Worm (Caenorhabditis elegans) whole organism, L4 larva: Measurements from ENCODE around the gene slc-25A10.

Source experiments
- F10B5.3 ChIP-seq: sonication (generic microtip); optimal IDR thresholded peaks from 2 replicates; lab custom pipeline; 2016; ENCODE audit warnings: mild to moderate bottlenecking, missing genetic modification characterization, missing compliant biosample characterization
- F26F4.8 ChIP-seq: fragments of 200-800 bp; sonication (Bioruptor generic); conservative IDR thresholded peaks from 2 replicates; pipeline ENCODE4 v1.3.6; 2022; ENCODE audit warnings: missing genetic modification characterization, missing compliant biosample characterization
- F49E8.2 ChIP-seq: sonication (generic microtip); optimal IDR thresholded peaks from 2 replicates; lab custom pipeline; 2016; ENCODE audit warnings: missing compliant biosample characterization, mild to moderate bottlenecking, missing genetic modification characterization, borderline replicate concordance
- T26A8.4 ChIP-seq: fragments of 200-800 bp; sonication (Bioruptor generic); IDR thresholded peaks from 2 replicates; pipeline ENCODE4 v1.3.6; 2022; ENCODE audit warnings: missing genetic modification characterization, missing compliant biosample characterization
- Y5F2A.4 ChIP-seq: fragments of 200-800 bp; sonication (Bioruptor generic); optimal IDR thresholded peaks from 2 replicates; lab custom pipeline; 2018; ENCODE audit warnings: mild to moderate bottlenecking, missing genetic modification characterization, missing compliant biosample characterization
- ZK337.2 ChIP-seq: fragments of 200-800 bp; sonication (Bioruptor generic); IDR thresholded peaks from 2 replicates; pipeline ENCODE4 v1.3.6; 2022; ENCODE audit warnings: missing genetic modification reagents, missing genetic modification characterization, missing compliant biosample characterization
- ZK546.5 ChIP-seq, 2 experiments: sonication (generic microtip); optimal IDR thresholded peaks; 2 replicates each; lab custom pipeline; 2017; ENCODE audit warnings: missing biosample characterization in 2 of 2, missing genetic modification characterization in 2 of 2
- aha-1 ChIP-seq: fragments of 150-350 bp; peaks from one replicate; lab custom pipeline; 2014; ENCODE audit warnings: missing biosample characterization, missing genetic modification characterization
- ceh-20 ChIP-seq: fragments of 200-800 bp; sonication (Bioruptor generic); IDR thresholded peaks from 2 replicates; pipeline ENCODE4 v1.3.6; 2022; ENCODE audit warnings: missing genetic modification reagents, missing genetic modification characterization, missing compliant biosample characterization
- ceh-28 ChIP-seq: fragments of 150-350 bp; optimal IDR thresholded peaks from 2 replicates; lab custom pipeline; 2014; ENCODE audit warnings: missing biosample characterization, missing genetic modification reagents, missing genetic modification characterization
- ceh-32 ChIP-seq: sonication (generic microtip); optimal IDR thresholded peaks from 2 replicates; lab custom pipeline; 2016; ENCODE audit warnings: mild to moderate bottlenecking, missing genetic modification characterization, missing compliant biosample characterization; ENCODE audit not compliant: poor library complexity
- ceh-44 ChIP-seq: fragments of 200-800 bp; sonication (Bioruptor generic); IDR thresholded peaks from 2 replicates; pipeline ENCODE4 v1.3.6; 2022; ENCODE audit warnings: missing genetic modification reagents, missing genetic modification characterization, missing compliant biosample characterization
- ceh-82 ChIP-seq: sonication (generic microtip); optimal IDR thresholded peaks from 2 replicates; lab custom pipeline; 2017; ENCODE audit warnings: missing biosample characterization, missing genetic modification characterization
- ces-1 ChIP-seq: fragments of 150-350 bp; sonication (generic microtip); optimal IDR thresholded peaks from 4 replicates; lab custom pipeline; 2014; ENCODE audit warnings: missing biosample characterization, missing genetic modification reagents, missing genetic modification characterization
- ctbp-1 ChIP-seq: fragments of 200-800 bp; sonication (Bioruptor generic); IDR thresholded peaks from 2 replicates; pipeline ENCODE4 v1.3.6; 2022; ENCODE audit warnings: missing genetic modification reagents, missing genetic modification characterization, missing compliant biosample characterization
- daf-12 ChIP-seq: fragments of 150-350 bp; optimal IDR thresholded peaks from 2 replicates; lab custom pipeline; 2014; ENCODE audit warnings: missing biosample characterization, missing genetic modification reagents, missing genetic modification characterization
- daf-16 ChIP-seq, 3 experiments: sonication (generic microtip); optimal IDR thresholded peaks; 2 replicates each; lab custom pipeline; 2016 to 2017; ENCODE audit warnings: missing genetic modification characterization in 3 of 3, missing genetic modification reagents in 3 of 3, mild to moderate bottlenecking in 2 of 3, missing compliant biosample characterization in 2 of 3, missing biosample characterization in 1 of 3, moderate library complexity in 1 of 3
- dmd-6 ChIP-seq: fragments of 200-800 bp; sonication (Bioruptor generic); IDR thresholded peaks from 2 replicates; pipeline ENCODE4 v1.3.6; 2022; ENCODE audit warnings: missing genetic modification reagents, missing genetic modification characterization, missing compliant biosample characterization
- dve-1 ChIP-seq: sonication (generic microtip); optimal IDR thresholded peaks from 2 replicates; lab custom pipeline; 2017; ENCODE audit warnings: antibody characterized with exemption, mild to moderate bottlenecking, missing genetic modification characterization, missing compliant biosample characterization; ENCODE audit not compliant: insufficient read depth
- hif-1 ChIP-seq, 2 experiments: sonication (generic microtip); optimal IDR thresholded peaks; 2 replicates each; lab custom pipeline; 2016 to 2017; ENCODE audit warnings: missing compliant biosample characterization in 2 of 2, missing genetic modification characterization in 2 of 2, missing genetic modification reagents in 2 of 2, missing genotype in 2 of 2, mild to moderate bottlenecking in 1 of 2
- hlh-11 ChIP-seq: fragments of 200-800 bp; sonication (Bioruptor generic); optimal IDR thresholded peaks from 2 replicates; lab custom pipeline; 2018; ENCODE audit warnings: mild to moderate bottlenecking, missing genetic modification characterization, missing compliant biosample characterization
- lim-7 ChIP-seq: fragments of 200-800 bp; sonication (Bioruptor generic); IDR thresholded peaks from 2 replicates; pipeline ENCODE4 v1.3.6; 2022; ENCODE audit warnings: missing genetic modification characterization, missing compliant biosample characterization
- lin-29 ChIP-seq: fragments of 200-800 bp; sonication (Bioruptor generic); IDR thresholded peaks from 2 replicates; pipeline ENCODE4 v1.3.6; 2022; ENCODE audit warnings: missing genetic modification reagents, missing genetic modification characterization, missing compliant biosample characterization
- lin-38 ChIP-seq: fragments of 200-800 bp; sonication (Bioruptor generic); IDR thresholded peaks from 2 replicates; pipeline ENCODE4 v1.3.6; 2022; ENCODE audit warnings: missing genetic modification reagents, missing genetic modification characterization, missing compliant biosample characterization
- lin-39 ChIP-seq: fragments of 150-350 bp; optimal IDR thresholded peaks from 2 replicates; lab custom pipeline; 2014; ENCODE audit warnings: missing biosample characterization, missing genetic modification reagents, missing genetic modification characterization
- madf-5 ChIP-seq, 2 experiments: fragments of 200-800 bp; sonication (Bioruptor generic); IDR thresholded peaks; 2 replicates each; pipeline ENCODE4 v1.3.6; 2022; ENCODE audit warnings: missing compliant biosample characterization in 2 of 2, missing genetic modification characterization in 2 of 2
- mxl-3 ChIP-seq: fragments of 200-800 bp; sonication (Bioruptor generic); optimal IDR thresholded peaks from 2 replicates; lab custom pipeline; 2018; ENCODE audit warnings: mild to moderate bottlenecking, missing genetic modification characterization, missing compliant biosample characterization
- nhr-10 ChIP-seq: fragments of 150-350 bp; optimal IDR thresholded peaks from 2 replicates; lab custom pipeline; 2014; ENCODE audit warnings: missing biosample characterization, missing genetic modification characterization
- nhr-28 ChIP-seq: fragments of 150-350 bp; optimal IDR thresholded peaks from 2 replicates; lab custom pipeline; 2014; ENCODE audit warnings: missing biosample characterization, missing genetic modification characterization
- nhr-41 ChIP-seq: fragments of 200-800 bp; sonication (Bioruptor generic); IDR thresholded peaks from 2 replicates; pipeline ENCODE4 v1.3.6; 2022; ENCODE audit warnings: missing genetic modification reagents, missing genetic modification characterization, missing compliant biosample characterization
- nhr-76 ChIP-seq: fragments of 150-350 bp; optimal IDR thresholded peaks from 2 replicates; lab custom pipeline; 2014; ENCODE audit warnings: missing biosample characterization, missing genetic modification characterization
- php-3 ChIP-seq: fragments of 200-800 bp; sonication (Bioruptor generic); IDR thresholded peaks from 2 replicates; pipeline ENCODE4 v1.3.6; 2022; ENCODE audit warnings: missing genetic modification reagents, missing genetic modification characterization, missing compliant biosample characterization
- pqm-1 ChIP-seq: sonication (generic microtip); optimal IDR thresholded peaks from 2 replicates; lab custom pipeline; 2017; ENCODE audit warnings: missing biosample characterization, missing genetic modification characterization
- snpc-1.2 ChIP-seq: fragments of 200-800 bp; sonication (Bioruptor generic); IDR thresholded peaks from 2 replicates; pipeline ENCODE4 v1.3.6; 2022; ENCODE audit warnings: missing genetic modification reagents, missing genetic modification characterization, missing compliant biosample characterization
- snpc-4 ChIP-seq: fragments of 150-350 bp; optimal IDR thresholded peaks from 2 replicates; lab custom pipeline; 2014; ENCODE audit warnings: missing biosample characterization, missing genetic modification characterization
- unc-62 ChIP-seq, 3 experiments: fragments of 150-350 bp in 1 of 3; sonication (generic microtip); optimal IDR thresholded peaks in 2 of 3; peaks in 1 of 3; 1 replicate in 1 of 3; 2 replicates in 2 of 3; lab custom pipeline; 2014 to 2017; ENCODE audit warnings: missing biosample characterization in 3 of 3, missing genetic modification characterization in 3 of 3, missing genetic modification reagents in 3 of 3, missing genotype in 1 of 3
- zfp-3 ChIP-seq: fragments of 200-800 bp; sonication (Bioruptor generic); conservative IDR thresholded peaks from 2 replicates; pipeline ENCODE4 v1.3.6; 2022; ENCODE audit warnings: missing genetic modification reagents, missing genetic modification characterization, missing compliant biosample characterization
- zip-2 ChIP-seq: fragments of 150-350 bp; optimal IDR thresholded peaks from 2 replicates; lab custom pipeline; 2014; ENCODE audit warnings: missing biosample characterization, missing genetic modification characterization

The slc-25A10 gene

DNA sequence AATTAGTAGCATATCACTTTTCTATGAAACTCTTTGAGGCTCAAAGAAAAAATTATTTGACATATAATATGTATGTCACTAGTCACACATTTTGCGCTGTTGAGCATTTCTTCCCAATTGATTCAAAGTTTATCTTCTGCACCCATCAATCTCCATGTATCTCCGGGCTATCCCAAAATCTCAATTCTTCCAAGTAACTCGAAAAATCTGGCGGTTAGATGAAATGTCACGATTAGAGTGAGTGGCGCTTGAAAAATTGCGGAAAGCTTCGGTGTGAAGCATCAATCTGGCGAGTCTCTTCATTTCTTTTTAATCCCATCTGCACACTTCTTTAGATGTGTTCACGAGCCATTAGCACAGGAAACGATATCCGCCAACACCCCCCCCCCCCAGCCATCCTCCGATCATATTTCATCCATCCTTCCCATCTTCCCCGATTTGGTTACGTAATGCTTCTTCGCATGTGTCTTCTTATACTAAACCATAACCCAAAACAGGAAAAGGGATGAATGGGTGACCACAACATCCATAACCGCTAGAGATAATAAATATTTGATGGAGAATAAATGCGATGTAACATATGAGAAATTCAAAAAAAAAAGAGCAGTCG is 36.4 kb downstream of the slc-25A10 start (continued):
- TF ChIP-seq ceh-28 (tag; lab: Kevin White, UChicago) (no peak), daf-16 (GFP tag; optimal IDR thresholded peaks at IDR 0.05; lab: Kevin White, UChicago) (no peak), daf-16 (tag; optimal IDR thresholded peaks at IDR 0.05; lab: Kevin White, UChicago) (no peak), ceh-20 (GFP tag; lab: Robert Waterston, UW) (0 out of 2 replicates have a peak, but pooled peaks have one; percentile 16), madf-5 (GFP tag; IDR thresholded peaks at IDR 0.05; lab: Robert Waterston, UW) (no peak), php-3 (GFP tag; lab: Robert Waterston, UW) (no peak), nhr-76 (tag; lab: Kevin White, UChicago) (no peak), T26A8.4 (GFP tag; lab: Robert Waterston, UW) (no peak), snpc-4 (tag; lab: Kevin White, UChicago) (no peak), hif-1 (tag; optimal IDR thresholded peaks at IDR 0.05; lab: Kevin White, UChicago) (no peak)

DNA sequence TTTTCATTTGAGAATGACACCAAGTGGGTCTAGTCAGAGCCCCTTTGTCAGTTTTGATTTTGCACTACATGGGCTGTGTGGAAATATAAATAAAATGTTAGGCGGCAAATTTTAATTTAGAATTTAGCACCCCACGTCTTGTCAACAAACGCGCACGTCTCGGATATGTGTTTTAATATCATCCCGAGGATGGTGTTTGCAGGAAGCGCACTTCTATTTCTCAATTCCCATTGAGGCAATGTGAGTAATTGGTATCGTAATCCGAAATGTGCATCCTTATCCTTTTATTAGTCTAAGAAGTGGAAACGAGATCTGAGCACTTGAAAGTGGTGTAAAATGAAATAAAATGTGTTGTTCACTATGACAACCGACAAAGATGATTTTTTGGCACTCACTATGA is 37.7 kb downstream of the slc-25A10 start:
- no peak for TF ChIP-seq nhr-10 (tag; lab: Kevin White, UChicago)
- peak; percentile 66 for TF ChIP-seq aha-1 (tag; lab: Kevin White, UChicago)
- no peak for TF ChIP-seq ctbp-1 (GFP tag; lab: Robert Waterston, UW)

DNA sequence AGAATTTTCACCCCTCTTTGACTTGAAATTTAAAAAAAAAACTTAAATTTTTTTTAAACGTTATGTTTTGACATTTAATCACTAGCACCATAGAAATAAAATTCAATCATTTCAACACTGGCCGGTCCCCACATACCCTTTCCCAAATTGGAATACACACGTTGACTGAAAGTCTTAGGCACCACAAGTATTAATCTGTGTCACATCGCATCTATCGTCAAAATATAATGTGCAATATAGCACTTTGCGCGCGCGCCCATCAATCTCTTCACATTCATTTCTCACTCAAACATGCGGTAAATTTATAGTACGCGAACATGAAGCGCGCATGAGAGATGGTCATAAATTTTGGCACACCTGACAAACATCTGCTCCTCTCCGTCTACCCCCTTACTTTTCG is 38.1 kb downstream of the slc-25A10 start:
- TF ChIP-seq ceh-32 (tag; lab: Kevin White, UChicago): no peak
- peak in 1 of 2 experiments; percentile 90 for TF ChIP-seq unc-62 (GFP tag; optimal IDR thresholded peaks at IDR 0.05 in 1 of 2; lab: Kevin White, UChicago)
- no peak for TF ChIP-seq unc-62 (tag; optimal IDR thresholded peaks at IDR 0.05; lab: Kevin White, UChicago)

DNA sequence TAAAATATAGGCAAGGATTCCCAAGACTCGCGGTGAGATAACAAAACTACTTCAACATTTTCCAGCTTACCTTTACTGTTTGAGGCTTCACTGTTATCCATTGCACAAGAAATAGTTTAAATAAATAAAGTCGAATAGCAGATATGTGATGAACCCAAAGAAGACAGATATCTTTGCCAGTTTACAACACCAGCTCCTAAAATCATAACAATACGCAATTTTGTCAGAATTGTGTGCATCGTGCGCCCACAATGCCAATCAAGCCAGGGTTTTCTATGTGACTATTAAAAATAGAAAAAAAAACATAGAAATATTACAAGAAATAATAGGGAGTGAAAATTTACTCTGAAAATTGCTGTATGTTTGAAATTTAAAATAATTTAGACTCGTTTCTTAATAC is 42.8 kb downstream of the slc-25A10 start, which contains the start of gene F38B6.8:
Gene F38B6.8 (minus strand): TSS at position 101 of the 400 bp plus-strand sequence.
- no peak for TF ChIP-seq lin-38 (GFP tag; lab: Robert Waterston, UW)
- no peak for TF ChIP-seq mxl-3
- TF ChIP-seq F26F4.8 (GFP tag; lab: Robert Waterston, UW): no peak
- no peak for TF ChIP-seq ceh-32 (tag; lab: Kevin White, UChicago)
- TF ChIP-seq unc-62 (GFP tag; optimal IDR thresholded peaks at IDR 0.05 in 1 of 2; lab: Kevin White, UChicago): peak in 1 of 2 experiments; percentile 13
- no peak for TF ChIP-seq unc-62 (tag; optimal IDR thresholded peaks at IDR 0.05; lab: Kevin White, UChicago)
- TF ChIP-seq, all 104 proteins: peak for 1

DNA sequence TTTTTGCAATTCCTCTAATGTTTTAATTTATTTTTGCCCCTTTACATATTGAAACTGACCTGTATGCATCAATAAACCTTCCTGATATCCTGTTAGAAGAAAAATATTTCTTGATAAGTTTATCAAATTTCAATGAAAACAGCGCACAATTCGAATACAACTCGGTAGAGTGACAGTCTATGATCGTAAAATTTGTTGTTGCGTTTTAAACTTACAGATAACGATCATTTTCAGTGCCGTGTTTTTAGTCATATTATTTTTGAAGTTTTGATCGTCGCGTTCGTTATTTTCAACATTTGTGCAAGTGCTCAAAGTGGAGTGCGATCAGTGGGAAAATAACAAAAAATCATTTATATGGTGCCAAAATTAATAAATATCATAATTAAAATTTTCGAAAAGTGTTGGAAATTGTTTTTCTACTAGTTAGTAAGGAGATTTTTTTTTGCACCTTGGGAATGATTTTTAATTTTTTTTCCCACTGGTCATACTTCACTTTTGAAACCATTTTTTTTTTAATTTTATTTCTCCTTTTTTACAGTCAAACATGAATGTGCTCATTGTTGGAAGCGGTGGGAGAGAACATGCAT is 51.0 kb downstream of the slc-25A10 start, which contains the start of gene F38B6.4:
Gene F38B6.4 (plus strand): TSS at position 537 of the 587 bp plus-strand sequence.
- TF ChIP-seq daf-16 (GFP tag; optimal IDR thresholded peaks at IDR 0.05; lab: Kevin White, UChicago): no peak
- TF ChIP-seq daf-16 (tag; optimal IDR thresholded peaks at IDR 0.05; lab: Kevin White, UChicago): peak; percentile 98
- no peak for TF ChIP-seq ZK546.5 (tag; optimal IDR thresholded peaks at IDR 0.05; lab: Kevin White, UChicago)
- TF ChIP-seq pqm-1 (tag; lab: Kevin White, UChicago): peak; percentile 48
- no peak for TF ChIP-seq daf-12 (tag; lab: Kevin White, UChicago)
- TF ChIP-seq lin-39 (tag; lab: Kevin White, UChicago): no peak
- TF ChIP-seq nhr-28 (tag; lab: Kevin White, UChicago): peak; percentile 75
- no peak for TF ChIP-seq ceh-82 (tag; lab: Kevin White, UChicago)
- TF ChIP-seq nhr-41 (GFP tag; lab: Robert Waterston, UW): no peak
- TF ChIP-seq ZK337.2 (GFP tag; lab: Robert Waterston, UW): no peak
- no peak for TF ChIP-seq snpc-1.2
- no peak for TF ChIP-seq ces-1
- peak; percentile 45 for TF ChIP-seq hlh-11 (tag; lab: Kevin White, UChicago)
- TF ChIP-seq zfp-3: no peak
- TF ChIP-seq F26F4.8 (GFP tag; lab: Robert Waterston, UW): no peak
- TF ChIP-seq lim-7: no peak
- TF ChIP-seq nhr-10 (tag; lab: Kevin White, UChicago): no peak
- TF ChIP-seq F49E8.2: no peak
- no peak for TF ChIP-seq aha-1 (tag; lab: Kevin White, UChicago)
- TF ChIP-seq Y5F2A.4: no peak
- TF ChIP-seq F10B5.3 (tag; lab: Kevin White, UChicago): no peak
- no peak for TF ChIP-seq zip-2 (tag; lab: Kevin White, UChicago)
- TF ChIP-seq lin-29 (GFP tag; lab: Robert Waterston, UW): no peak
- peak; percentile 54; the same call in 1 of the 2 replicates for TF ChIP-seq php-3 (GFP tag; lab: Robert Waterston, UW)
- TF ChIP-seq dmd-6 (GFP tag; lab: Robert Waterston, UW): peak; percentile 58
- TF ChIP-seq ceh-44: no peak
- TF ChIP-seq dve-1 (tag; lab: Kevin White, UChicago): peak; percentile 81
